Fruit fly (Drosophila melanogaster) whole organism, pupa: ENCODE results near the gene CG6225.

ENCODE experiments used
- CG10348 ChIP-seq: fragments of 200-800 bp; sonication (Bioruptor generic); IDR thresholded peaks from 2 replicates; pipeline ENCODE4 v1.3.6; 2022; ENCODE audit warnings: missing biosample characterization, missing genetic modification characterization
- CG12605 ChIP-seq: fragments of 200-800 bp; sonication (Bioruptor generic); IDR thresholded peaks from 2 replicates; pipeline ENCODE4 v1.3.6; 2022; ENCODE audit warnings: missing biosample characterization, missing genetic modification characterization
- CG13204 ChIP-seq: fragments of 200-800 bp; sonication (Bioruptor generic); optimal IDR thresholded peaks from 2 replicates; lab custom pipeline; 2018; ENCODE audit warnings: missing biosample characterization, mild to moderate bottlenecking, missing genetic modification characterization, moderate library complexity
- CG14655 ChIP-seq: fragments of 200-800 bp; sonication (Bioruptor generic); optimal IDR thresholded peaks from 3 replicates; lab custom pipeline; 2017; ENCODE audit warnings: mild to moderate bottlenecking, missing biosample characterization, missing genetic modification reagents, missing genetic modification characterization
- CG15710 ChIP-seq: fragments of 200-800 bp; sonication (Bioruptor generic); optimal IDR thresholded peaks from 2 replicates; lab custom pipeline; 2018; ENCODE audit warnings: missing biosample characterization, mild to moderate bottlenecking, missing genetic modification characterization, moderate library complexity
- CG17806 ChIP-seq: fragments of 200-800 bp; sonication (Bioruptor generic); optimal IDR thresholded peaks from 2 replicates; lab custom pipeline; 2018; ENCODE audit warnings: missing biosample characterization, mild to moderate bottlenecking, missing genetic modification characterization, moderate library complexity
- CG32121 ChIP-seq: fragments of 200-800 bp; sonication (Bioruptor generic); IDR thresholded peaks from 2 replicates; pipeline ENCODE4 v1.3.6; 2022; ENCODE audit warnings: missing biosample characterization, missing genetic modification characterization
- CG34367 ChIP-seq: fragments of 200-800 bp; sonication (Bioruptor generic); optimal IDR thresholded peaks from 2 replicates; lab custom pipeline; 2018; ENCODE audit warnings: missing biosample characterization, mild to moderate bottlenecking, missing genetic modification characterization
- CG4496 ChIP-seq: fragments of 200-800 bp; sonication (Bioruptor generic); IDR thresholded peaks from 3 replicates; pipeline ENCODE4 v1.3.6; 2022; ENCODE audit warnings: missing biosample characterization, missing genetic modification characterization
- CG8159 ChIP-seq: fragments of 200-800 bp; sonication (Bioruptor generic); optimal IDR thresholded peaks from 3 replicates; lab custom pipeline; 2018; ENCODE audit warnings: missing biosample characterization, mild to moderate bottlenecking, missing genetic modification characterization, moderate library complexity
- CG8301 ChIP-seq: fragments of 200-800 bp; sonication (Bioruptor generic); optimal IDR thresholded peaks from 2 replicates; lab custom pipeline; 2018; ENCODE audit warnings: missing biosample characterization, mild to moderate bottlenecking, missing genetic modification characterization
- CG9948 ChIP-seq: fragments of 200-800 bp; sonication (Bioruptor generic); optimal IDR thresholded peaks from 2 replicates; lab custom pipeline; 2018; ENCODE audit warnings: missing biosample characterization, mild to moderate bottlenecking, missing genetic modification characterization, moderate library complexity
- D1 ChIP-seq: fragments of 200-800 bp; sonication (Bioruptor generic); optimal IDR thresholded peaks from 2 replicates; lab custom pipeline; 2018; ENCODE audit warnings: missing biosample characterization, mild to moderate bottlenecking, missing genetic modification characterization, moderate library complexity
- EcR ChIP-seq: fragments of 200-800 bp; sonication (Bioruptor generic); optimal IDR thresholded peaks from 3 replicates; lab custom pipeline; 2019; ENCODE audit warnings: missing biosample characterization, missing genetic modification characterization, mild to moderate bottlenecking, moderate library complexity, missing genetic modification reagents
- Pif1A ChIP-seq: fragments of 200-800 bp; sonication (Bioruptor generic); optimal IDR thresholded peaks from 3 replicates; lab custom pipeline; 2016; ENCODE audit warnings: missing biosample characterization, missing genetic modification characterization
- Pif1B ChIP-seq: fragments of 200-800 bp; sonication (Bioruptor generic); optimal IDR thresholded peaks from 3 replicates; lab custom pipeline; 2016; ENCODE audit warnings: missing biosample characterization, missing genetic modification characterization
- Snoo ChIP-seq: fragments of 200-800 bp; sonication (Bioruptor generic); optimal IDR thresholded peaks from 3 replicates; lab custom pipeline; 2017; ENCODE audit warnings: missing biosample characterization, mild to moderate bottlenecking, missing genetic modification characterization, inconsistent platforms
- fd96Ca ChIP-seq: fragments of 200-800 bp; sonication (Bioruptor generic); IDR thresholded peaks from 3 replicates; pipeline ENCODE4 v1.3.6; 2022; ENCODE audit warnings: missing biosample characterization, missing genetic modification characterization
- gl ChIP-seq: fragments of 200-800 bp; sonication (Bioruptor generic); optimal IDR thresholded peaks from 2 replicates; lab custom pipeline; 2018; ENCODE audit warnings: missing biosample characterization, mild to moderate bottlenecking, missing genetic modification characterization
- rn ChIP-seq: fragments of 200-800 bp; sonication (Bioruptor generic); IDR thresholded peaks from 2 replicates; pipeline ENCODE4 v1.3.6; 2022; ENCODE audit warnings: missing biosample characterization, missing genetic modification characterization

CG6225 gene

dm6 chr3R:12678850-12679249 lies 24.5 kb downstream of the CG6225 start, which contains the start of gene mbo:
TSS of gene mbo (minus strand) at chr3R:12679052.
- TF ChIP-seq CG15710 (tag; lab: Kevin White, UChicago) (no peak), CG34367 (tag; lab: Kevin White, UChicago) (no peak), EcR (GFP tag; lab: Kevin White, UChicago) (no peak), CG8159 (no peak), D1 (no peak), CG8301 (tag; lab: Kevin White, UChicago) (no peak), rn (GFP tag; lab: Robert Waterston, UW) (no peak), Snoo (tag; lab: Kevin White, UChicago) (no peak)

- TF ChIP-seq CG12605 (no peak), CG17806 (tag; lab: Kevin White, UChicago) (no peak), EcR (GFP tag; lab: Kevin White, UChicago) (no peak), CG15710 (tag; lab: Kevin White, UChicago) (no peak), CG8159 (no peak)
These were observed 26.9 kb downstream of the CG6225 start, which contains the start of gene Cyp313a4 for dm6 chr3R:12681275-12681674. TSS of gene Cyp313a4 (minus strand) at chr3R:12681375.

dm6 chr3R:12685290-12685689 lies 30.9 kb downstream of the CG6225 start:
- no peak for TF ChIP-seq Snoo (tag; lab: Kevin White, UChicago)

dm6 chr3R:12688116-12688515 lies 33.7 kb downstream of the CG6225 start:
- no peak for TF ChIP-seq CG17806 (tag; lab: Kevin White, UChicago)
- TF ChIP-seq CG10348 (GFP tag; lab: Robert Waterston, UW) = no peak
- TF ChIP-seq CG15710 (tag; lab: Kevin White, UChicago) = no peak
- TF ChIP-seq Snoo (tag; lab: Kevin White, UChicago) = no peak
- no peak for TF ChIP-seq CG14655 (GFP tag; lab: Kevin White, UChicago)
- no peak for TF ChIP-seq rn (GFP tag; lab: Robert Waterston, UW)
- no peak for TF ChIP-seq CG32121
- no peak for TF ChIP-seq CG9948
- TF ChIP-seq CG8159 = no peak
- TF ChIP-seq CG34367 (tag; lab: Kevin White, UChicago) = no peak
- no peak for TF ChIP-seq CG12605
- TF ChIP-seq CG13204 (GFP tag; lab: Kevin White, UChicago) = no peak
- TF ChIP-seq gl (tag; lab: Kevin White, UChicago) = no peak
- TF ChIP-seq Pif1B (GFP tag; lab: Kevin White, UChicago) = no peak

- TF ChIP-seq CG8301 (tag; lab: Kevin White, UChicago) = no peak
- TF ChIP-seq EcR (GFP tag; lab: Kevin White, UChicago) = no peak
These were observed 34.5 kb downstream of the CG6225 start, which contains the start of gene kar for dm6 chr3R:12688672-12689417. TSS of gene kar (minus strand) at chr3R:12689367.

dm6 chr3R:12691422-12692101 lies 37.2 kb downstream of the CG6225 start, which contains the start of gene Arp1:
TSS of gene Arp1 (plus strand) at chr3R:12691743.
- TF ChIP-seq Pif1A (GFP tag; lab: Kevin White, UChicago) (no peak), D1 (no peak), CG9948 (no peak), EcR (GFP tag; lab: Kevin White, UChicago) (no peak), CG15710 (tag; lab: Kevin White, UChicago) (no peak), Snoo (tag; lab: Kevin White, UChicago) (no peak), CG4496 (no peak), CG12605 (no peak), CG34367 (tag; lab: Kevin White, UChicago) (no peak), Pif1B (GFP tag; lab: Kevin White, UChicago) (no peak), CG8301 (tag; lab: Kevin White, UChicago) (no peak), rn (GFP tag; lab: Robert Waterston, UW) (no peak), fd96Ca (GFP tag; lab: Robert Waterston, UW) (no peak), CG14655 (GFP tag; lab: Kevin White, UChicago) (no peak), CG10348 (GFP tag; lab: Robert Waterston, UW) (no peak), CG13204 (GFP tag; lab: Kevin White, UChicago) (no peak), CG17806 (tag; lab: Kevin White, UChicago) (no peak)

dm6 chr3R:12692497-12692896 lies 38.1 kb downstream of the CG6225 start, which contains the start of gene CG31347:
TSS of gene CG31347 (minus strand) at chr3R:12692597.
- TF ChIP-seq rn (GFP tag; lab: Robert Waterston, UW) (no peak), Pif1B (GFP tag; lab: Kevin White, UChicago) (no peak), gl (tag; lab: Kevin White, UChicago) (no peak), CG13204 (GFP tag; lab: Kevin White, UChicago) (no peak), CG4496 (no peak), CG8301 (tag; lab: Kevin White, UChicago) (no peak), D1 (no peak)
